Worm (Caenorhabditis elegans) whole organism, midembryonic: ENCODE data around the gene cyp-33E3.

ENCODE experiments used
- T22C8.4 ChIP-seq: fragments of 200-800 bp; sonication (Bioruptor generic); IDR thresholded peaks from 2 replicates; pipeline ENCODE4 v1.3.6; 2022; ENCODE audit warnings: missing genetic modification characterization, missing compliant biosample characterization
- cog-1 ChIP-seq: sonication (generic microtip); optimal IDR thresholded peaks from 2 replicates; lab custom pipeline; 2016; ENCODE audit warnings: missing genetic modification characterization, missing compliant biosample characterization
- flt-1 ChIP-seq: fragments of 200-800 bp; sonication (Bioruptor generic); IDR thresholded peaks from 2 replicates; pipeline ENCODE4 v1.3.6; 2022; ENCODE audit warnings: missing genetic modification characterization, missing compliant biosample characterization
- klf-2 ChIP-seq: fragments of 200-800 bp; sonication (Bioruptor generic); conservative IDR thresholded peaks from 2 replicates; pipeline ENCODE4 v1.3.6; 2022; ENCODE audit warnings: missing genetic modification reagents, missing genetic modification characterization, missing compliant biosample characterization
- med-1 ChIP-seq: sonication (generic microtip); optimal IDR thresholded peaks from 2 replicates; lab custom pipeline; 2017; ENCODE audit warnings: missing genetic modification characterization, mild to moderate bottlenecking, missing compliant biosample characterization, antibody characterized with exemption, missing genetic modification reagents; ENCODE audit not compliant: insufficient read depth
- ref-1 ChIP-seq: fragments of 200-800 bp; sonication (Bioruptor generic); conservative IDR thresholded peaks from 2 replicates; pipeline ENCODE4 v1.3.6; 2022; ENCODE audit warnings: missing genetic modification reagents, missing genetic modification characterization, missing compliant biosample characterization
- tab-1 ChIP-seq: fragments of 200-800 bp; sonication (Bioruptor generic); IDR thresholded peaks from 2 replicates; pipeline ENCODE4 v1.3.6; 2022; ENCODE audit warnings: missing genetic modification characterization, missing compliant biosample characterization
- ztf-23 ChIP-seq: fragments of 200-800 bp; sonication (Bioruptor generic); IDR thresholded peaks from 2 replicates; pipeline ENCODE4 v1.3.6; 2022; ENCODE audit warnings: missing genetic modification reagents, missing genetic modification characterization, missing compliant biosample characterization
- ztf-29 ChIP-seq: fragments of 200-800 bp; sonication (Bioruptor generic); IDR thresholded peaks from 2 replicates; pipeline ENCODE4 v1.3.6; 2022; ENCODE audit warnings: missing genetic modification reagents, missing genetic modification characterization, missing compliant biosample characterization

The cyp-33E3 gene

DNA sequence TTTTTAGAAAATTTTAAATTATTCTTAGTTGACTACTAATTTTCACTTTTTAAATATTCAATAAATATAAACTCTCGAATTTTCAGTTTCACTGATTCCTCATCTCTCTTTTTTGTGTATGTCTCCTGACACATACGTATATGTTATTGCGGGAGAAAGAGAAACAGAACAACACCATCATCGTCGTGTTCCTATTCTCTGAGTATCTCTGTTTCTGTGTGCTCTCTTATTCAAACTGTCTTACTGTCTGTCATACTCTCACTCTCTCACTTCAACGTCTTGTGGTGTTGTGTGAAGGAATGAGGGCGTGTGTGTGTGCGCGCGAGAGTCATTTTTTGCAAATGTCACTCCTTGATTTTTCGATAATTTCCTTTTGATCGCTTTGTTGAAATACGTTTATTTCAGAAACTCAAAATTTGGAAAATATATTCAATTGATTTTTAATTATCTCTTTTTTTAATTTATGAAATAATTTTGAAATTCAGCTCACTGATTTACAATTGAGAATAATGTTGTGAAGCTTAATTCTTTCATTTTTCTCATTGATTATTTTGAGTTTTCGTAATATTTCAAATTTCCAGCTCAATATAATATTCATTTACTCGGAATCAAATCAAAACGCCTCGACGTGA lies 5.4 kb downstream of the cyp-33E3 start, which contains the start of gene lin-49:
Gene lin-49, plus strand, starts transcription at position 582 of the 632 bp plus-strand sequence.
- peak; percentile 43 for TF ChIP-seq cog-1 (tag; lab: Kevin White, UChicago)
- TF ChIP-seq ztf-23 (GFP tag; lab: Robert Waterston, UW): no peak
- TF ChIP-seq tab-1 (GFP tag; lab: Robert Waterston, UW): no peak
- no peak for TF ChIP-seq med-1 (GFP tag; lab: Kevin White, UChicago)

DNA sequence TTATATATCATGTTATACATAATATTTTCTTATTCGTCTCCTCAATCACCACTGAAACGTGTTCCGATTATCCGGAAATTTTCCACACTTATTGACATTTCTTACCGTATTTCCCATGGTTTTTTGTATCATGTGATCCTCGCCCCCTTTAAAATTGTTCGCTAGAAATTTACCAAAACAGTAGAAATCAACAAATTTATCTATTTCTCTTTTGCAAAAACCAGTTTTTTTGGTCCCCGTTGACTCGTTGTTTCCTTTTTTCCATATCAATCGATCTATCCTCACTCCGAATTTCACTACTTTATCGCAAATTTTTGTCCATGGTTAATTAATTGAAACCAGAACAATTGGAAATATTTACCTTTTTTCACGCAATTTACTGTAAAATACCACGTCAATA lies 10.9 kb downstream of the cyp-33E3 start:
- TF ChIP-seq flt-1 (GFP tag; lab: Robert Waterston, UW): no peak
- no peak for TF ChIP-seq ztf-29
- no peak for TF ChIP-seq med-1 (GFP tag; lab: Kevin White, UChicago)
- TF ChIP-seq cog-1 (tag; lab: Kevin White, UChicago): no peak
- no peak for TF ChIP-seq T22C8.4 (GFP tag; lab: Robert Waterston, UW)
- TF ChIP-seq klf-2: no peak
- TF ChIP-seq tab-1 (GFP tag; lab: Robert Waterston, UW): no peak
- TF ChIP-seq ztf-23 (GFP tag; lab: Robert Waterston, UW): no peak
- no peak for TF ChIP-seq ref-1 (GFP tag; lab: Robert Waterston, UW)

DNA sequence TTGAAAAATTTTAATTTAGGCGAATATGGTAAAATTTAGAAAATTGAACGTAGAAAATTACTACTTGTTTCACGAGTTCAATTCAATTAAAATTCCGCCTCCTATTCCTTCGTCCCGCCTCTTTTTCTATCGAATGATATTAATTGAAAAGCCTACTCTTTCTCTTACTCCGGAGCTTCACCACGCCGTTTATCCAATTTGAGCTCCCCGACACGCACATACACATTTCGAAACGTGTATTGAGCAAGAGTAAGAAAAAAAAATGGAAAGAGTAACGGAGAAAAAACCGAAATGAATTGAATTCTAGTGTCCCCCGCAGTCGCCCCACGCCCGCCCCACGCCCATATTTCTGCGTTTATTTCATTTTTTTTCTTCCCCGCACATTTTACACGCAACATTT lies 11.5 kb downstream of the cyp-33E3 start:
- no peak for TF ChIP-seq cog-1 (tag; lab: Kevin White, UChicago)
- no peak for TF ChIP-seq tab-1 (GFP tag; lab: Robert Waterston, UW)
- no peak for TF ChIP-seq ref-1 (GFP tag; lab: Robert Waterston, UW)
- no peak for TF ChIP-seq ztf-29
- no peak for TF ChIP-seq ztf-23 (GFP tag; lab: Robert Waterston, UW)
- TF ChIP-seq flt-1 (GFP tag; lab: Robert Waterston, UW): no peak
- TF ChIP-seq klf-2: no peak
- no peak for TF ChIP-seq T22C8.4 (GFP tag; lab: Robert Waterston, UW)

DNA sequence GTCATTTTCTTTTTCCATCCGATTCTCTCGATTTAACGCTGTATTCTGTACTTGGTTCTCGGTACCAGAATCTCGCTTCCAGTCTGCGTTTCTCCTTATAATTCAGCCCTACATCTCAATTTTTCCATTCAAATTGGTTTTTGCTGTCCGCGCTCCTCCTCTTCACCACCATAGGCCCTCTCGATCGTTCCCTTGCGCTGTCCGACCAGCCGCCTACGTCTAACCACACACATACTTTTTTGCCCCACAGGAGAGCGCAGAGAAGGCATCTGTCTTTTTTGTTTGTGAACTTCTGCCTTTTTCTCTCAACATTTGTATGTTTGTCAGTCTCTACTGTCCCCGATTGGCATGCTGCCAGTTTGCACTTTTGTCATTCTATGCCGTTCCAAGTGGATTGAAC lies 12.5 kb downstream of the cyp-33E3 start, which contains the start of gene F42A9.11:
Gene F42A9.11, plus strand, starts transcription at position 310 of the 400 bp plus-strand sequence.
- TF ChIP-seq ztf-23 (GFP tag; lab: Robert Waterston, UW): no peak
- TF ChIP-seq med-1 (GFP tag; lab: Kevin White, UChicago): no peak
- TF ChIP-seq T22C8.4 (GFP tag; lab: Robert Waterston, UW): no peak
- TF ChIP-seq flt-1 (GFP tag; lab: Robert Waterston, UW): no peak
- no peak for TF ChIP-seq ref-1 (GFP tag; lab: Robert Waterston, UW)
- no peak for TF ChIP-seq tab-1 (GFP tag; lab: Robert Waterston, UW)
- TF ChIP-seq klf-2: no peak
- no peak for TF ChIP-seq ztf-29
- no peak for TF ChIP-seq cog-1 (tag; lab: Kevin White, UChicago)

DNA sequence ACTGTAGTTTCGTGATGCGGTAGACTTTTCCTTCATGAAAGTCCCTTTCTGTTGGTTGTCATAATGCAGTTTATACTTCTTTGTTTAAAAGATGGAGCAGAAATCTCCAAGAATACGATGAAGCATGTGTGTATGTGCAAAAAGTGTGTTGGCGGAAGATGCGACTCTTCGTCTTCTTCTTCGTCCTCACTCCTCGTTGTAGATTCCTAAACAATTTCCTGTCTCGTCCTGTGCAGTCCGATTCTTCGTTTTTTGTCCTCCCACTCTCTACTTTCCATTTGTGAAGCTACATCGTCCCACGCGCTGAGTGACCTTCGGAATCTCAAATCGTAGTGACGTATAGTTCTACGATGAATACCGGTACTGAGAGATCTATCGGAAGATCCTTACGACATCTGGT lies 13.5 kb downstream of the cyp-33E3 start:
- TF ChIP-seq med-1 (GFP tag; lab: Kevin White, UChicago): no peak
- TF ChIP-seq ztf-29: no peak
- TF ChIP-seq flt-1 (GFP tag; lab: Robert Waterston, UW): no peak
- no peak for TF ChIP-seq ztf-23 (GFP tag; lab: Robert Waterston, UW)
- no peak for TF ChIP-seq ref-1 (GFP tag; lab: Robert Waterston, UW)
- no peak for TF ChIP-seq tab-1 (GFP tag; lab: Robert Waterston, UW)
- TF ChIP-seq klf-2: no peak

DNA sequence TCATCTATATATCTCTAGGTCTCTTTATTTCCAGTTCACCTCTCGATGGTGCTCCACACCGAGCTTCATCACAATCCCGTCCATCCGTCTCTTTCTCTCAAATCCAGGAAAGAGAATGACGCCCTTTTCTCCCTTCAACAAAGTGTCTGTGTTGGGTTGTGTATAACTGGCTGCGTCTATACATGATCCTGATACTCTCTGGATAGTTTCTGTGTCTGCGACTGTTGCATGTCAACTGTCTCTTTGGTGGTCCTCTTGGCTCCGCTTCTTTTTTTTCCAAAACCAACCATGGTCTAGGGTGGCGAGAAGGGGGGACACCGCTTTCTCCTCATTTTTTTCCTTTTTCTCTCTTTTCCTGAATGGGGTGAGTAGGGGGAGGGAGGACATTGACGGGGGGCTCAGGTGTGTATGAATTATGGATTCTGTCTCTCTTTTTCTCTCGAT lies 14.8 kb downstream of the cyp-33E3 start:
- no peak for TF ChIP-seq tab-1 (GFP tag; lab: Robert Waterston, UW)
- TF ChIP-seq ztf-23 (GFP tag; lab: Robert Waterston, UW): 0 out of 2 replicates have a peak, but pooled peaks have one; percentile 43
- 0 out of 2 replicates have a peak, but pooled peaks have one; percentile 5 for TF ChIP-seq flt-1 (GFP tag; lab: Robert Waterston, UW)

DNA sequence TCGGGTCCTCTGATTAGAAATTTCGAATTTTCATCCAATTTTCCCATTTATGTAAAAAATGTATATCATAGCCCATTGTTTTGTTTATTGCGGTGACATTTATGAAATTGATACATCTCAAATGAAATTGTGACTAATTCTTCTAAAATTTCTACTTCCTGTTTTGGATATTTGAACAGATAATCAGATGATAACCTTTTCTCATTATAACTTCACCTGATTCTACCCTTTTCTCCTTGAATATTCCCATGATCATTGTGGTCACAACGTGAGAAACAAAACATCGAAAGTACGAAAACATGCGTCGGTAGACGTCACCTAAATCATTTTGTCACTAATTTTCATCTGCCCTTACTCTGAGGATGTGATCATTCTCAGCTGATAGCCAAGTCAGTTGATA lies 15.4 kb downstream of the cyp-33E3 start:
- TF ChIP-seq klf-2 (no peak), T22C8.4 (GFP tag; lab: Robert Waterston, UW) (no peak), cog-1 (tag; lab: Kevin White, UChicago) (no peak), ztf-29 (no peak), med-1 (GFP tag; lab: Kevin White, UChicago) (no peak), ztf-23 (GFP tag; lab: Robert Waterston, UW) (no peak), tab-1 (GFP tag; lab: Robert Waterston, UW) (no peak), ref-1 (GFP tag; lab: Robert Waterston, UW) (no peak), flt-1 (GFP tag; lab: Robert Waterston, UW) (no peak)

DNA sequence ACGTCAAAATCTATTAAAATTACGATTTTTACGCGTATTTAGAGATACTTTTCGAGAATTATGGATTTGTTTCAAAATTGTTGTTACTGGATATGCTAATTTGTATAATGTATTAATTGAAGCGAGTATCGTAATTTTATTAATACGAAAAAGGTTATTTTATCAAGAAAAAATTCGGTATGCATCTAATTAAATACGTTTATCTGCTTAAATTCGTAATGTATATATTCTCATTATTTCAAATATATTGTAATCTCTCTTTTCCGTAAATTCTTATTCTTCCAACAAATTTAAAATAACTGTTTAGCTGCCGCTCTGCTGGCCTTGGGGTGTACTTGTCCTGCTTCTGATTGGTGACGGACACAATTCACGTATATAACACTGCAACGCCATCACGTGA lies 16.2 kb downstream of the cyp-33E3 start, which contains the start of gene dgk-4:
Gene dgk-4, plus strand, starts transcription at position 301 of the 400 bp plus-strand sequence.
- no peak for TF ChIP-seq tab-1 (GFP tag; lab: Robert Waterston, UW)
- no peak for TF ChIP-seq med-1 (GFP tag; lab: Kevin White, UChicago)
- no peak for TF ChIP-seq klf-2
- TF ChIP-seq T22C8.4 (GFP tag; lab: Robert Waterston, UW): no peak
- TF ChIP-seq ref-1 (GFP tag; lab: Robert Waterston, UW): no peak
- no peak for TF ChIP-seq ztf-23 (GFP tag; lab: Robert Waterston, UW)
- TF ChIP-seq cog-1 (tag; lab: Kevin White, UChicago): no peak
- no peak for TF ChIP-seq flt-1 (GFP tag; lab: Robert Waterston, UW)
- TF ChIP-seq ztf-29: no peak

DNA sequence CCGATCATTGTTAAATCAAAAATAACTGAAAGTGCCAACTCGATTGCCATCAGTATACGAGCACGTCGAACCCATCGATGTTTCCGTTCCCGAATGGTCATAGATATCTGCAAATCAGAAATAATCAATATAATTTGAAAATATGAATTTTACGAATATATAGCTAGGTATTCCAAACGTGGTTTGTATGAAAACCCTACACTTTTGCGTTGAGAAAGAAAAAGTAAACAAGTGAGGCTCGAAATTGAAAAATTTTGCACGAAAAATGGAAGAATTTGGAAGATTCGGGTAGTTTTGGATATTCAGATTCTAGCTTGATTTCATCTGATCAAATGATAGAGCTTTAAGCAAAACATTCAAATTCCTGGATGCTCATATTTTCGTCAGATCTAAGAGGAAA lies 24.0 kb downstream of the cyp-33E3 start, which contains the start of gene F42A9.9:
Gene F42A9.9, minus strand, starts transcription at position 101 of the 400 bp plus-strand sequence.
- TF ChIP-seq cog-1 (tag; lab: Kevin White, UChicago) (no peak), ztf-23 (GFP tag; lab: Robert Waterston, UW) (no peak), med-1 (GFP tag; lab: Kevin White, UChicago) (no peak), tab-1 (GFP tag; lab: Robert Waterston, UW) (no peak), klf-2 (no peak), ztf-29 (no peak), ref-1 (GFP tag; lab: Robert Waterston, UW) (no peak), flt-1 (GFP tag; lab: Robert Waterston, UW) (no peak), T22C8.4 (GFP tag; lab: Robert Waterston, UW) (no peak)
